Worm (Caenorhabditis elegans) whole organism, late embryonic: ENCODE results near the gene F59E12.6.

Experiments used
- C38D4.7 ChIP-seq: fragments of 200-800 bp; sonication (Bioruptor generic); optimal IDR thresholded peaks from 2 replicates; lab custom pipeline; 2018; ENCODE audit warnings: mild to moderate bottlenecking, missing genetic modification characterization, moderate library complexity, missing compliant biosample characterization
- K09A11.1 ChIP-seq: sonication (generic microtip); optimal IDR thresholded peaks from 2 replicates; lab custom pipeline; 2017; ENCODE audit warnings: antibody characterized with exemption, mild to moderate bottlenecking, missing genetic modification characterization, missing compliant biosample characterization; ENCODE audit not compliant: insufficient read depth
- Y22D7AL.16 ChIP-seq: sonication (generic microtip); optimal IDR thresholded peaks from 2 replicates; lab custom pipeline; 2016; ENCODE audit warnings: missing genetic modification characterization, missing compliant biosample characterization
- ceh-18 ChIP-seq: sonication (generic microtip); optimal IDR thresholded peaks from 2 replicates; lab custom pipeline; 2016; ENCODE audit warnings: missing genetic modification characterization, missing compliant biosample characterization
- ceh-19 ChIP-seq: fragments of 200-800 bp; sonication (Bioruptor generic); optimal IDR thresholded peaks from 2 replicates; lab custom pipeline; 2018; ENCODE audit warnings: mild to moderate bottlenecking, missing genetic modification characterization, missing compliant biosample characterization
- ceh-34 ChIP-seq: sonication (generic microtip); optimal IDR thresholded peaks from 2 replicates; lab custom pipeline; 2016; ENCODE audit warnings: mild to moderate bottlenecking, missing genetic modification characterization, missing compliant biosample characterization
- ceh-45 ChIP-seq: fragments of 200-800 bp; sonication (Bioruptor generic); IDR thresholded peaks from 2 replicates; pipeline ENCODE4 v1.3.6; 2022; ENCODE audit warnings: missing genetic modification reagents, missing genetic modification characterization, missing compliant biosample characterization
- ceh-48 ChIP-seq: sonication (generic microtip); optimal IDR thresholded peaks from 2 replicates; lab custom pipeline; 2016; ENCODE audit warnings: missing genetic modification characterization, inconsistent platforms, missing compliant biosample characterization
- ceh-6 ChIP-seq: fragments of 200-800 bp; sonication (Bioruptor generic); optimal IDR thresholded peaks from 2 replicates; lab custom pipeline; 2018; ENCODE audit warnings: mild to moderate bottlenecking, missing genetic modification characterization, missing compliant biosample characterization
- che-1 ChIP-seq: sonication (generic microtip); optimal IDR thresholded peaks from 2 replicates; lab custom pipeline; 2016; ENCODE audit warnings: mild to moderate bottlenecking, missing genetic modification characterization, missing compliant biosample characterization
- dve-1 ChIP-seq: sonication (generic microtip); optimal IDR thresholded peaks from 2 replicates; lab custom pipeline; 2017; ENCODE audit warnings: antibody characterized with exemption, mild to moderate bottlenecking, missing genetic modification characterization, missing compliant biosample characterization
- elt-2 ChIP-seq: sonication (generic microtip); optimal IDR thresholded peaks from 2 replicates; lab custom pipeline; 2016; ENCODE audit warnings: missing genetic modification reagents, missing genetic modification characterization, missing compliant biosample characterization
- elt-4 ChIP-seq: sonication (generic microtip); optimal IDR thresholded peaks from 2 replicates; lab custom pipeline; 2016; ENCODE audit warnings: missing genetic modification characterization, missing compliant biosample characterization
- ets-4 ChIP-seq: sonication (generic microtip); optimal IDR thresholded peaks from 2 replicates; lab custom pipeline; 2016; ENCODE audit warnings: missing genetic modification characterization, missing compliant biosample characterization
- fkh-10 ChIP-seq: fragments of 150-350 bp; optimal IDR thresholded peaks from 2 replicates; lab custom pipeline; 2014; ENCODE audit warnings: missing biosample characterization, missing genetic modification reagents, missing genetic modification characterization
- fkh-6 ChIP-seq: sonication (generic microtip); optimal IDR thresholded peaks from 2 replicates; lab custom pipeline; 2016; ENCODE audit warnings: missing genetic modification characterization, missing compliant biosample characterization
- gmeb-2 ChIP-seq: sonication (generic microtip); optimal IDR thresholded peaks from 2 replicates; lab custom pipeline; 2016; ENCODE audit warnings: missing genetic modification characterization, inconsistent platforms, missing compliant biosample characterization
- hlh-15 ChIP-seq: sonication (generic microtip); optimal IDR thresholded peaks from 2 replicates; lab custom pipeline; 2016; ENCODE audit warnings: missing genetic modification characterization, missing compliant biosample characterization
- hlh-30 ChIP-seq: sonication (generic microtip); optimal IDR thresholded peaks from 2 replicates; lab custom pipeline; 2017; ENCODE audit warnings: antibody characterized with exemption, missing genetic modification characterization, missing compliant biosample characterization; ENCODE audit not compliant: insufficient read depth
- hlh-6 ChIP-seq: sonication (generic microtip); optimal IDR thresholded peaks from 2 replicates; lab custom pipeline; 2016; ENCODE audit warnings: missing genotype, missing genetic modification characterization, missing compliant biosample characterization
- lin-11 ChIP-seq: fragments of 200-800 bp; sonication (Bioruptor generic); optimal IDR thresholded peaks from 2 replicates; lab custom pipeline; 2018; ENCODE audit warnings: mild to moderate bottlenecking, missing genetic modification characterization, missing compliant biosample characterization
- madf-2 ChIP-seq: sonication (generic microtip); optimal IDR thresholded peaks from 2 replicates; lab custom pipeline; 2017; ENCODE audit warnings: missing genetic modification characterization, missing compliant biosample characterization
- nfya-1 ChIP-seq: sonication (generic microtip); optimal IDR thresholded peaks from 2 replicates; lab custom pipeline; 2017; ENCODE audit warnings: missing genetic modification characterization, mild to moderate bottlenecking, missing compliant biosample characterization, antibody characterized with exemption, moderate library complexity
- nhr-11 ChIP-seq: fragments of 150-350 bp; optimal IDR thresholded peaks from 2 replicates; lab custom pipeline; 2014; ENCODE audit warnings: missing biosample characterization, missing genetic modification characterization
- nhr-232 ChIP-seq: sonication (generic microtip); optimal IDR thresholded peaks from 2 replicates; lab custom pipeline; 2016; ENCODE audit warnings: missing genetic modification characterization, missing compliant biosample characterization
- odd-2 ChIP-seq: sonication (generic microtip); optimal IDR thresholded peaks from 2 replicates; lab custom pipeline; 2017; ENCODE audit warnings: antibody characterized with exemption, mild to moderate bottlenecking, missing genetic modification characterization, missing compliant biosample characterization
- pag-3 ChIP-seq: sonication (generic microtip); optimal IDR thresholded peaks from 2 replicates; lab custom pipeline; 2016; ENCODE audit warnings: missing compliant biosample characterization, missing genetic modification characterization, borderline replicate concordance
- pax-1 ChIP-seq: fragments of 150-350 bp; optimal IDR thresholded peaks from 2 replicates; lab custom pipeline; 2014; ENCODE audit warnings: missing biosample characterization, missing genetic modification characterization
- pha-2 ChIP-seq: sonication (generic microtip); optimal IDR thresholded peaks from 2 replicates; lab custom pipeline; 2017; ENCODE audit warnings: mild to moderate bottlenecking, missing genetic modification characterization, missing compliant biosample characterization
- pqm-1 ChIP-seq: sonication (generic microtip); optimal IDR thresholded peaks from 2 replicates; lab custom pipeline; 2016; ENCODE audit warnings: missing genetic modification characterization, missing compliant biosample characterization
- pros-1 ChIP-seq: fragments of 150-350 bp; optimal IDR thresholded peaks from 2 replicates; lab custom pipeline; 2014; ENCODE audit warnings: missing biosample characterization, missing genetic modification reagents, missing genetic modification characterization
- ref-2 ChIP-seq: sonication (generic microtip); optimal IDR thresholded peaks from 2 replicates; lab custom pipeline; 2016; ENCODE audit warnings: missing genetic modification characterization, missing compliant biosample characterization
- rnt-1 ChIP-seq: sonication (generic microtip); optimal IDR thresholded peaks from 2 replicates; lab custom pipeline; 2016; ENCODE audit warnings: missing genetic modification characterization, missing compliant biosample characterization
- sdc-2 ChIP-seq: sonication (generic microtip); optimal IDR thresholded peaks from 2 replicates; lab custom pipeline; 2016; ENCODE audit warnings: missing genotype, missing genetic modification characterization, missing compliant biosample characterization
- sox-2 ChIP-seq: fragments of 200-800 bp; sonication (Bioruptor generic); IDR thresholded peaks from 2 replicates; pipeline ENCODE4 v1.3.6; 2022; ENCODE audit warnings: missing genetic modification reagents, missing genetic modification characterization, missing compliant biosample characterization
- sox-4 ChIP-seq: sonication (generic microtip); optimal IDR thresholded peaks from 2 replicates; lab custom pipeline; 2017; ENCODE audit warnings: mild to moderate bottlenecking, missing genetic modification characterization, inconsistent platforms, missing compliant biosample characterization
- syd-9 ChIP-seq: sonication (generic microtip); optimal IDR thresholded peaks from 2 replicates; lab custom pipeline; 2016; ENCODE audit warnings: mild to moderate bottlenecking, missing genetic modification characterization, moderate library complexity, missing compliant biosample characterization
- tbx-2 ChIP-seq: sonication (generic microtip); optimal IDR thresholded peaks from 2 replicates; lab custom pipeline; 2016; ENCODE audit warnings: missing genetic modification characterization, missing compliant biosample characterization
- tbx-7 ChIP-seq: sonication (generic microtip); optimal IDR thresholded peaks from 2 replicates; lab custom pipeline; 2016; ENCODE audit warnings: missing genotype, missing genetic modification characterization, missing compliant biosample characterization
- unc-3 ChIP-seq, 2 experiments: fragments of 200-800 bp in 1 of 2; sonication (Bioruptor generic) in 1 of 2; sonication (generic microtip) in 1 of 2; conservative IDR thresholded peaks in 1 of 2; optimal IDR thresholded peaks in 1 of 2; 2 replicates each; pipeline versions ENCODE4 v1.3.6 to Lab custom; 2016 to 2022; ENCODE audit warnings: missing compliant biosample characterization in 2 of 2, missing genetic modification characterization in 2 of 2, missing genetic modification reagents in 1 of 2
- zip-5 ChIP-seq: sonication (generic microtip); optimal IDR thresholded peaks from 2 replicates; lab custom pipeline; 2016; ENCODE audit warnings: missing genetic modification characterization, missing compliant biosample characterization
- ztf-16 ChIP-seq: sonication (generic microtip); optimal IDR thresholded peaks from 2 replicates; lab custom pipeline; 2017; ENCODE audit warnings: missing genetic modification characterization, missing compliant biosample characterization

F59E12.6 gene

DNA sequence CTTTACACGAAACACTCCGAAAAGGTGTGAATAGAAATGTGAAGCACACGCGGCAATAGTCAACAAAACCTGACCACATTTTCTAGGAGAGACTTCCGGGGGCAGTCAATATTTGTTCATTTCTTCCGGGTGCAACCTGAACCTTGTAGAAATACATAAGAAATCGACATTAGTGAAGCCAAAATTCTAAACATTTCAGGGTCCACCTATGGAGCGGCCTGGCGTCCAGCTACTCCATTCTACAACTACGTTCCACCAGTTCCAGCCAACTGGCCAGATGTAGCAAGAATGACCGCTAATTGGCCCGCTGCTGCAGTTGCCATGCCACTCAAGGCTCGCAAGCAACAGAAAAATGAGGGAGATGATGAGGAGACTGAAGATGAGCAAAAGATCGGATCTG, 51.5 kb downstream of the F59E12.6 start:
- TF ChIP-seq syd-9 (tag; lab: Kevin White, UChicago) (no peak), sox-2 (GFP tag; lab: Robert Waterston, UW) (no peak), pqm-1 (tag; lab: Kevin White, UChicago) (no peak), pros-1 (no peak), pag-3 (tag; lab: Kevin White, UChicago) (no peak), ceh-19 (no peak), K09A11.1 (tag; lab: Kevin White, UChicago) (no peak), gmeb-2 (tag; lab: Kevin White, UChicago) (no peak), ztf-16 (no peak)

DNA sequence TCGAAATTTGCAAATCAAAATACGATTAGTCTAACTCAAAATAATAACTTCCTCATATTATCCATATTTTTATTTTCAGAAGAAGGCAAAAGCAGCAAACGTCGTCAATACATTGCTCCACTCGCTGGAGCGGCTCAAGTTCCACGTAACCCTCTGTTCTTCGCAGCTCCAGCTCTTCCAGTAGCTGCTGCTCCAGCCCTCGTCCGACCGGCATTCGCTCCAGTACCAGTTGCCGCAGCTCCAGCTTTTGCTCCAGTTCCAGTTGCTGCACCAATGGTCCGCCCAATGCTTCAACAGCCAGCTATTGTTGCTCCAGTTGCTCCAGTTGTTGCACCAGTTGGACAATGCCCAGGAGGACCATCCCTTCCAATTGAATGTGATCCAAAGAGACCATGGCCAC, 52.0 kb downstream of the F59E12.6 start:
- TF ChIP-seq nhr-232 (tag; lab: Kevin White, UChicago) = no peak
- TF ChIP-seq elt-4 (tag; lab: Kevin White, UChicago) = no peak
- no peak for TF ChIP-seq ceh-6 (GFP tag; lab: Kevin White, UChicago)
- no peak for TF ChIP-seq Y22D7AL.16
- no peak for TF ChIP-seq fkh-10 (GFP tag; lab: Kevin White, UChicago)

DNA sequence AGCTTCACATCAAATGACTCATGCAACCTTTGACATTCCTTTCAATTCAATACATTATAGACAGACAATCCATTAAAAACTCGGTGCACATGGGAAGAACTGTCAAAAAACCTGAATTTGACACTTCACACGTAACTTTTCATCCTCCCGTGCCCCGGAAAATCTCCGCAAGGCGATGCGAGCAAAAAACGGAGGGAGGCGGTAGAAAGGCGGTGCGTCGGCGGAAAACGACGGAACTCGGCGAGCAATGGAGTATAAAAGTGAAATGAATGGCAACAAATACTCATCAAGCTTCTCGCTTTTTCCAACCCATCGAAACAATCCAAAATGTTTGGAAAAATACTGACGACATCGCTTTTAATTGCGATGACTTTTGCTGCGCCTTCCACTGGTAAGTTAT, 52.7 kb downstream of the F59E12.6 start, which contains the start of gene T25E4.1:
Gene T25E4.1 (plus strand): TSS at position 301 of the 400 bp plus-strand sequence.
- TF ChIP-seq dve-1 (tag; lab: Kevin White, UChicago) (no peak), zip-5 (tag; lab: Kevin White, UChicago) (no peak), tbx-2 (tag; lab: Kevin White, UChicago) (no peak), unc-3 (GFP tag; conservative IDR thresholded peaks at IDR 0.05; lab: Robert Waterston, UW) (no peak), unc-3 (tag; optimal IDR thresholded peaks at IDR 0.05; lab: Kevin White, UChicago) (no peak), pros-1 (no peak), nhr-11 (tag; lab: Kevin White, UChicago) (no peak), ets-4 (tag; lab: Kevin White, UChicago) (no peak), odd-2 (tag; lab: Kevin White, UChicago) (no peak), lin-11 (no peak), rnt-1 (no peak), pqm-1 (tag; lab: Kevin White, UChicago) (no peak), hlh-15 (tag; lab: Kevin White, UChicago) (no peak), tbx-7 (tag; lab: Kevin White, UChicago) (no peak), pax-1 (no peak), ceh-18 (tag; lab: Kevin White, UChicago) (no peak), K09A11.1 (tag; lab: Kevin White, UChicago) (no peak), Y22D7AL.16 (no peak), ceh-45 (GFP tag; lab: Robert Waterston, UW) (no peak)
- TF ChIP-seq, all 69 proteins: peak for 0

DNA sequence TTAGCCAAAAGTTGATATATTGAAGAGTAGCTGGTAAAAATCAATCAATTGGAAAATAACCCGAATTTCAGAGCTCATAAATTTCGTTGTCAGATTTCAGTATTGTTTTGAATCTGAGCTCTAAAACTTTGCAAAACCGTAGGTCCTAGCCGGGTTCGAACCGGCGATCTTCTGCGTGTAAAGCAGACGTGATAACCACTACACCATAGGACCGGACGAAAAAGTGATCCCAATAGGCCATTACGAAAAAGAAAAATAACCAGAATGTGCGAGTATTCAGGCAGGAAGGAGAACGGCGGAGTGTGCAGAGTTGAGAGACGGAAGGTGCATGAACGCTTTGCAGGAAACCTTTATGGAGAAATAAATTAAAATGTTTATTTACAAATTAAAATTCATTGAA, 53.7 kb downstream of the F59E12.6 start:
- no peak for TF ChIP-seq ref-2
- TF ChIP-seq Y22D7AL.16 = peak; percentile 41
- peak; percentile 42 for TF ChIP-seq pha-2 (tag; lab: Kevin White, UChicago)
- TF ChIP-seq hlh-6 (tag; lab: Kevin White, UChicago) = peak; percentile 37
- TF ChIP-seq tbx-2 (tag; lab: Kevin White, UChicago) = peak; percentile 25
- no peak for TF ChIP-seq ets-4 (tag; lab: Kevin White, UChicago)
- peak; percentile 36 for TF ChIP-seq che-1
- peak; percentile 21 for TF ChIP-seq ceh-34 (tag; lab: Kevin White, UChicago)
- TF ChIP-seq fkh-6 = peak; percentile 27
- TF ChIP-seq ceh-6 (GFP tag; lab: Kevin White, UChicago) = peak; percentile 55
- TF ChIP-seq ceh-19 = peak; percentile 17
- TF ChIP-seq C38D4.7 (GFP tag; lab: Kevin White, UChicago) = peak; percentile 39
- TF ChIP-seq elt-2 (tag; lab: Kevin White, UChicago) = peak; percentile 86
- no peak for TF ChIP-seq sdc-2 (tag; lab: Kevin White, UChicago)
- TF ChIP-seq hlh-30 (tag; lab: Kevin White, UChicago) = no peak
- peak; percentile 47 for TF ChIP-seq nhr-232 (tag; lab: Kevin White, UChicago)
- no peak for TF ChIP-seq madf-2 (tag; lab: Kevin White, UChicago)
- peak; percentile 32 for TF ChIP-seq lin-11
- peak; percentile 23 for TF ChIP-seq sox-4 (tag; lab: Kevin White, UChicago)
- peak; percentile 9 for TF ChIP-seq nfya-1 (tag; lab: Kevin White, UChicago)
- peak; percentile 33 for TF ChIP-seq syd-9 (tag; lab: Kevin White, UChicago)
- TF ChIP-seq ceh-48 (tag; lab: Kevin White, UChicago) = peak; percentile 0
- TF ChIP-seq ceh-18 (tag; lab: Kevin White, UChicago) = no peak
- peak; percentile 43 for TF ChIP-seq dve-1 (tag; lab: Kevin White, UChicago)
- TF ChIP-seq, all 69 proteins: peak for 18
